Worm (Caenorhabditis elegans): ENCODE results near the gene nhr-231.

DNA sequence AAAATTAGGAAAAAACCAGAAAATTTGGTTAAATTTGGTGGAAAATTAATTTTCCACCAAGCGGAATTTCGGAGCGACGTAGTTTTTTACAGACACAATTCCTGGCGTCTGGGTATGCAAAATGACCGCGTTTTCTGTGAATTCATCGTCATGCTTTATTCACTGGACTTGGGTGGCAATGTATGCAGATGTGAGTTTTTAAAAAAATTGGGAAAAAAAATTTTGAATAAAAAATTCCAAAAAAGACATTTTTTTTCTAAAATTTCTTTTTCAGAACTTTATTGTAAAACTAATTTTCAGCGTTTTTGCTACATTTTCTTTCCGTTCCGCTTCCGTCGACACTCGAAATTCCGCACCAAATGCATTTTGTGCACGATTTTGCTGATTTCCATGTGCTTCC lies 20.6 kb downstream of the nhr-231 start, which contains the start of gene C54E10.7:
- TF ChIP-seq R02D3.7 (tag; optimal IDR thresholded peaks at IDR 0.05) (no peak), nhr-76 (tag; optimal IDR thresholded peaks at IDR 0.05) (no peak), unc-39 (tag; optimal IDR thresholded peaks at IDR 0.05) (no peak), lin-15B (tag; optimal IDR thresholded peaks at IDR 0.05) (no peak), eor-1 (tag; optimal IDR thresholded peaks at IDR 0.05) (no peak), jun-1 (tag; optimal IDR thresholded peaks at IDR 0.05) (no peak), ceh-9 (tag; optimal IDR thresholded peaks at IDR 0.05) (no peak), ama-1 (optimal IDR thresholded peaks at IDR 0.05) (no peak), ztf-11 (tag; optimal IDR thresholded peaks at IDR 0.05) (no peak), pha-4 (tag; optimal IDR thresholded peaks at IDR 0.05) (no peak), unc-62 (GFP tag; optimal IDR thresholded peaks at IDR 0.05) (no peak)
